Fruit fly (Drosophila melanogaster) whole organism, embryonic: ENCODE measurements around the gene CG14286.

Experiments used
- Atf6 ChIP-seq: fragments of 200-800 bp; sonication (Bioruptor generic); IDR thresholded peaks from 2 replicates; pipeline ENCODE4 v1.3.6; 2022; ENCODE audit warnings: missing biosample characterization, missing genetic modification characterization
- BEAF-32 ChIP-seq: fragments of 200-800 bp; sonication (Bioruptor generic); optimal IDR thresholded peaks from 3 replicates; lab custom pipeline; 2017; ENCODE audit warnings: missing biosample characterization, missing genetic modification characterization, mild to moderate bottlenecking, moderate library complexity, missing genetic modification reagents
- CG11695 ChIP-seq: fragments of 200-800 bp; sonication (Bioruptor generic); IDR thresholded peaks from 3 replicates; pipeline ENCODE4 v1.3.6; 2022; ENCODE audit warnings: missing biosample characterization, missing genetic modification characterization
- CG12104 ChIP-seq: fragments of 200-800 bp; sonication (Bioruptor generic); optimal IDR thresholded peaks from 3 replicates; lab custom pipeline; 2016; ENCODE audit warnings: missing biosample characterization, missing genetic modification characterization
- CG12299 ChIP-seq: fragments of 200-800 bp; sonication (Bioruptor generic); optimal IDR thresholded peaks from 2 replicates; lab custom pipeline; 2018; ENCODE audit warnings: missing biosample characterization, mild to moderate bottlenecking, missing genetic modification characterization
- CG12391 ChIP-seq: fragments of 200-800 bp; sonication (Bioruptor generic); optimal IDR thresholded peaks from 3 replicates; lab custom pipeline; 2018; ENCODE audit warnings: missing biosample characterization, mild to moderate bottlenecking, missing genetic modification characterization, moderate library complexity
- CG12659 ChIP-seq: fragments of 200-800 bp; sonication (Bioruptor generic); optimal IDR thresholded peaks from 3 replicates; lab custom pipeline; 2017; ENCODE audit warnings: mild to moderate bottlenecking, missing biosample characterization, missing genetic modification reagents, missing genetic modification characterization
- CG12942 ChIP-seq: fragments of 200-800 bp; sonication (Bioruptor generic); optimal IDR thresholded peaks from 3 replicates; lab custom pipeline; 2016; ENCODE audit warnings: missing biosample characterization, missing genetic modification characterization
- CG13123 ChIP-seq: fragments of 200-800 bp; sonication (Bioruptor generic); optimal IDR thresholded peaks from 2 replicates; lab custom pipeline; 2016; ENCODE audit warnings: missing biosample characterization, missing genetic modification characterization
- CG14710 ChIP-seq: fragments of 200-800 bp; sonication (Bioruptor generic); optimal IDR thresholded peaks from 3 replicates; lab custom pipeline; 2019; ENCODE audit warnings: missing biosample characterization, mild to moderate bottlenecking, missing genetic modification characterization, moderate library complexity
- CG14860 ChIP-seq: fragments of 200-800 bp; sonication (Bioruptor generic); IDR thresholded peaks from 3 replicates; pipeline ENCODE4 v1.3.6; 2022; ENCODE audit warnings: missing biosample characterization, missing genetic modification characterization; ENCODE audit not compliant: partially characterized antibody
- CG14965 ChIP-seq: fragments of 200-800 bp; sonication (Bioruptor generic); optimal IDR thresholded peaks from 2 replicates; lab custom pipeline; 2016; ENCODE audit warnings: missing biosample characterization, missing genetic modification characterization, borderline replicate concordance
- CG15269 ChIP-seq: fragments of 200-800 bp; sonication (Bioruptor generic); optimal IDR thresholded peaks from 2 replicates; lab custom pipeline; 2018; ENCODE audit warnings: missing biosample characterization, mild to moderate bottlenecking, missing genetic modification characterization, moderate library complexity
- CG17361 ChIP-seq: fragments of 200-800 bp; sonication (Bioruptor generic); IDR thresholded peaks from 3 replicates; pipeline ENCODE4 v1.3.6; 2022; ENCODE audit warnings: missing biosample characterization, missing genetic modification characterization
- CG18262 ChIP-seq: fragments of 200-800 bp; optimal IDR thresholded peaks from 3 replicates; lab custom pipeline; 2019; ENCODE audit warnings: missing biosample characterization, mild to moderate bottlenecking, missing genetic modification characterization, moderate library complexity
- CG2116 ChIP-seq: fragments of 200-800 bp; sonication (Bioruptor generic); optimal IDR thresholded peaks from 3 replicates; lab custom pipeline; 2018; ENCODE audit warnings: missing biosample characterization, mild to moderate bottlenecking, missing genetic modification characterization
- CG2120 ChIP-seq: fragments of 200-800 bp; sonication (Bioruptor generic); optimal IDR thresholded peaks from 3 replicates; lab custom pipeline; 2016; ENCODE audit warnings: missing biosample characterization, missing genetic modification characterization
- CG30020 ChIP-seq: fragments of 200-800 bp; optimal IDR thresholded peaks from 2 replicates; lab custom pipeline; 2019; ENCODE audit warnings: missing biosample characterization, mild to moderate bottlenecking, missing genetic modification characterization, moderate library complexity
- CG30403 ChIP-seq: fragments of 200-800 bp; sonication (Bioruptor generic); optimal IDR thresholded peaks from 3 replicates; lab custom pipeline; 2016; ENCODE audit warnings: missing biosample characterization, missing genetic modification characterization
- CG32532 ChIP-seq: fragments of 200-800 bp; sonication (Bioruptor generic); IDR thresholded peaks from 2 replicates; pipeline ENCODE4 v1.3.6; 2022; ENCODE audit warnings: missing biosample characterization, missing genetic modification characterization
- CG32772 ChIP-seq: fragments of 200-800 bp; sonication (Bioruptor generic); IDR thresholded peaks from 2 replicates; pipeline ENCODE4 v1.3.6; 2022; ENCODE audit warnings: missing biosample characterization, missing genetic modification characterization
- CG4820 ChIP-seq: fragments of 200-800 bp; sonication (Bioruptor generic); optimal IDR thresholded peaks from 3 replicates; lab custom pipeline; 2016; ENCODE audit warnings: missing biosample characterization, missing genetic modification characterization
- CG6254 ChIP-seq: fragments of 200-800 bp; sonication (Bioruptor generic); optimal IDR thresholded peaks from 3 replicates; lab custom pipeline; 2017; ENCODE audit warnings: mild to moderate bottlenecking, missing biosample characterization, missing genetic modification reagents, missing genetic modification characterization
- CG8765 ChIP-seq: fragments of 200-800 bp; sonication (Bioruptor generic); IDR thresholded peaks from 2 replicates; pipeline ENCODE4 v1.3.6; 2022; ENCODE audit warnings: missing biosample characterization, missing genetic modification characterization
- D19A ChIP-seq: fragments of 200-800 bp; optimal IDR thresholded peaks from 3 replicates; lab custom pipeline; 2019; ENCODE audit warnings: missing biosample characterization, mild to moderate bottlenecking, missing genetic modification characterization, moderate library complexity
- Dad ChIP-seq: fragments of 200-800 bp; sonication (Bioruptor generic); optimal IDR thresholded peaks from 3 replicates; lab custom pipeline; 2016; ENCODE audit warnings: missing biosample characterization, missing genetic modification characterization
- HmgZ ChIP-seq: fragments of 200-800 bp; sonication (Bioruptor generic); optimal IDR thresholded peaks from 2 replicates; lab custom pipeline; 2018; ENCODE audit warnings: missing biosample characterization, mild to moderate bottlenecking, missing genetic modification characterization
- Hmr ChIP-seq: fragments of 200-800 bp; sonication (Bioruptor generic); optimal IDR thresholded peaks from 3 replicates; lab custom pipeline; 2017; ENCODE audit warnings: mild to moderate bottlenecking, missing biosample characterization, missing genetic modification reagents, missing genetic modification characterization
- MBD-R2 ChIP-seq: fragments of 200-800 bp; sonication (Bioruptor generic); IDR thresholded peaks from 2 replicates; pipeline ENCODE4 v1.3.6; 2022; ENCODE audit warnings: missing biosample characterization, missing genetic modification characterization
- Ptx1 ChIP-seq: fragments of 200-800 bp; sonication (Bioruptor generic); IDR thresholded peaks from 2 replicates; pipeline ENCODE4 v1.3.6; 2022; ENCODE audit warnings: missing biosample characterization, missing genetic modification characterization
- Sox102F ChIP-seq: fragments of 200-800 bp; sonication (Bioruptor generic); optimal IDR thresholded peaks from 2 replicates; lab custom pipeline; 2018; ENCODE audit warnings: missing biosample characterization, mild to moderate bottlenecking, missing genetic modification characterization, moderate library complexity
- Xrp1 ChIP-seq: fragments of 200-800 bp; sonication (Bioruptor generic); IDR thresholded peaks from 2 replicates; pipeline ENCODE4 v1.3.6; 2022; ENCODE audit warnings: missing biosample characterization, missing genetic modification characterization
- YL-1 ChIP-seq: fragments of 200-800 bp; sonication (Bioruptor generic); optimal IDR thresholded peaks from 3 replicates; lab custom pipeline; 2017; ENCODE audit warnings: missing biosample characterization, mild to moderate bottlenecking, missing genetic modification characterization
- bsh ChIP-seq, 2 experiments: fragments of 200-800 bp; sonication (Bioruptor generic); optimal IDR thresholded peaks; 2 replicates each; lab custom pipeline; 2017 to 2018; ENCODE audit warnings: mild to moderate bottlenecking in 2 of 2, missing biosample characterization in 2 of 2, missing genetic modification characterization in 2 of 2, moderate library complexity in 1 of 2
- caup ChIP-seq: fragments of 200-800 bp; sonication (Bioruptor generic); optimal IDR thresholded peaks from 3 replicates; lab custom pipeline; 2017; ENCODE audit warnings: missing biosample characterization, mild to moderate bottlenecking, missing genetic modification characterization, moderate library complexity; ENCODE audit not compliant: severe bottlenecking
- dmrt99B ChIP-seq: fragments of 200-800 bp; sonication (Bioruptor generic); optimal IDR thresholded peaks from 2 replicates; lab custom pipeline; 2018; ENCODE audit warnings: missing biosample characterization, mild to moderate bottlenecking, missing genetic modification characterization, moderate library complexity
- fd96Cb ChIP-seq: fragments of 200-800 bp; sonication (Bioruptor generic); optimal IDR thresholded peaks from 2 replicates; lab custom pipeline; 2018; ENCODE audit warnings: missing biosample characterization, mild to moderate bottlenecking, missing genetic modification characterization, moderate library complexity
- gcm ChIP-seq: fragments of 200-800 bp; sonication (Bioruptor generic); optimal IDR thresholded peaks from 2 replicates; lab custom pipeline; 2019; ENCODE audit warnings: missing biosample characterization, mild to moderate bottlenecking, missing genetic modification characterization, moderate library complexity
- grau ChIP-seq: fragments of 200-800 bp; optimal IDR thresholded peaks from 3 replicates; lab custom pipeline; 2019; ENCODE audit warnings: missing biosample characterization, mild to moderate bottlenecking, missing genetic modification characterization, moderate library complexity
- ken ChIP-seq: fragments of 200-800 bp; sonication (Bioruptor generic); IDR thresholded peaks from 3 replicates; pipeline ENCODE4 v1.3.6; 2022; ENCODE audit warnings: missing biosample characterization, missing genetic modification characterization
- pros ChIP-seq: fragments of 200-800 bp; sonication (Bioruptor generic); optimal IDR thresholded peaks from 3 replicates; lab custom pipeline; 2019; ENCODE audit warnings: missing biosample characterization, mild to moderate bottlenecking, missing genetic modification characterization, moderate library complexity
- sens ChIP-seq: fragments of 200-800 bp; sonication (Bioruptor generic); peaks from one replicate; lab custom pipeline; 2016; ENCODE audit warnings: missing biosample characterization, missing genetic modification characterization
- sob ChIP-seq: fragments of 200-800 bp; sonication (Bioruptor generic); IDR thresholded peaks from 2 replicates; pipeline ENCODE4 v1.3.6; 2022; ENCODE audit warnings: missing biosample characterization, missing genetic modification characterization
- sqz ChIP-seq: fragments of 200-800 bp; sonication (Bioruptor generic); optimal IDR thresholded peaks from 3 replicates; lab custom pipeline; 2018; ENCODE audit warnings: missing biosample characterization, mild to moderate bottlenecking, missing genetic modification characterization
- sug ChIP-seq: fragments of 200-800 bp; optimal IDR thresholded peaks from 2 replicates; lab custom pipeline; 2019; ENCODE audit warnings: missing biosample characterization, mild to moderate bottlenecking, missing genetic modification characterization, moderate library complexity
- tap ChIP-seq: fragments of 200-800 bp; optimal IDR thresholded peaks from 3 replicates; lab custom pipeline; 2019; ENCODE audit warnings: missing biosample characterization, mild to moderate bottlenecking, missing genetic modification characterization, moderate library complexity
- tgo ChIP-seq: fragments of 200-800 bp; sonication (Bioruptor generic); IDR thresholded peaks from 3 replicates; pipeline ENCODE4 v1.3.6; 2022; ENCODE audit warnings: missing biosample characterization, missing genetic modification characterization
- trem ChIP-seq: fragments of 200-800 bp; optimal IDR thresholded peaks from 3 replicates; lab custom pipeline; 2019; ENCODE audit warnings: missing biosample characterization, mild to moderate bottlenecking, missing genetic modification characterization, moderate library complexity
- vvl ChIP-seq: fragments of 200-800 bp; sonication (Bioruptor generic); IDR thresholded peaks from 2 replicates; pipeline ENCODE4 v1.3.6; 2022; ENCODE audit warnings: missing biosample characterization, missing genetic modification characterization
- zen ChIP-seq: fragments of 200-800 bp; sonication (Bioruptor generic); optimal IDR thresholded peaks from 3 replicates; lab custom pipeline; 2018; ENCODE audit warnings: missing biosample characterization, mild to moderate bottlenecking, missing genetic modification characterization, moderate library complexity

CG14286 gene

dm6 chr3R:19031210-19031609 is 7.3 kb downstream of the CG14286 start, which contains the start of the genes Prp18 and CG6013 (continued):
- peak; percentile 28 for TF ChIP-seq sens (GFP tag; lab: Kevin White, UChicago)
- TF ChIP-seq sqz (GFP tag; lab: Kevin White, UChicago) = peak; percentile 88
- peak; percentile 40 for TF ChIP-seq CG13123 (GFP tag; lab: Kevin White, UChicago)
- TF ChIP-seq pros = no peak
- TF ChIP-seq Xrp1 (GFP tag; lab: Robert Waterston, UW) = peak; percentile 51; the same call in 1 of the 2 replicates
- peak; percentile 25 for TF ChIP-seq CG2120
- TF ChIP-seq bsh (GFP tag; optimal IDR thresholded peaks at IDR 0.05; lab: Kevin White, UChicago) = peak in 1 of 2 experiments; percentile 65
- TF ChIP-seq CG32772 (GFP tag; lab: Robert Waterston, UW) = 0 out of 2 replicates have a peak, but pooled peaks have one; percentile 47
- peak; percentile 85 for TF ChIP-seq CG12391 (tag; lab: Kevin White, UChicago)
- peak; percentile 69 for TF ChIP-seq Sox102F (GFP tag; lab: Kevin White, UChicago)
- TF ChIP-seq vvl = peak; percentile 32; the same call in 1 of the 2 replicates
- peak; percentile 77 for TF ChIP-seq CG18262 (tag; lab: Kevin White, UChicago)
- TF ChIP-seq CG30403 (GFP tag; lab: Kevin White, UChicago) = peak; percentile 63
- TF ChIP-seq D19A = peak; percentile 60
- no peak for TF ChIP-seq Atf6
- peak; percentile 18 for TF ChIP-seq caup (GFP tag; lab: Kevin White, UChicago)
- TF ChIP-seq CG4820 (GFP tag; lab: Kevin White, UChicago) = peak; percentile 0
- peak; percentile 56 for TF ChIP-seq CG12942
- TF ChIP-seq trem (tag; lab: Kevin White, UChicago) = peak; percentile 75
- peak; percentile 49 for TF ChIP-seq HmgZ (tag; lab: Kevin White, UChicago)
- peak; percentile 47 for TF ChIP-seq YL-1
- TF ChIP-seq fd96Cb (tag; lab: Kevin White, UChicago) = peak; percentile 54
- peak; percentile 35; the same call in 1 of the 3 replicates for TF ChIP-seq CG11695
- TF ChIP-seq CG12659 (GFP tag; lab: Kevin White, UChicago) = peak; percentile 60
- peak; percentile 40 for TF ChIP-seq CG2116 (GFP tag; lab: Kevin White, UChicago)
- TF ChIP-seq Dad (GFP tag; lab: Kevin White, UChicago) = no peak
- TF ChIP-seq tgo (GFP tag; lab: Robert Waterston, UW) = peak; percentile 73
- peak; percentile 38; the same call in 1 of the 2 replicates for TF ChIP-seq sob (GFP tag; lab: Robert Waterston, UW)
- TF ChIP-seq CG12104 (GFP tag; lab: Kevin White, UChicago) = peak; percentile 69
- no peak for TF ChIP-seq CG14965 (GFP tag; lab: Kevin White, UChicago)
- TF ChIP-seq grau = peak; percentile 80
- no peak for TF ChIP-seq CG8765
- peak; percentile 85 for TF ChIP-seq CG17361
- TF ChIP-seq zen (tag; lab: Kevin White, UChicago) = peak; percentile 42
- TF ChIP-seq MBD-R2 (GFP tag; lab: Robert Waterston, UW) = peak; percentile 81
- no peak for TF ChIP-seq ken (GFP tag; lab: Robert Waterston, UW)
- peak; percentile 44 for TF ChIP-seq gcm
- peak; percentile 60 for TF ChIP-seq tap (tag; lab: Kevin White, UChicago)
- TF ChIP-seq CG14710 (tag; lab: Kevin White, UChicago) = peak; percentile 83
- TF ChIP-seq Hmr (GFP tag; lab: Kevin White, UChicago) = peak; percentile 44
- TF ChIP-seq dmrt99B (tag; lab: Kevin White, UChicago) = peak; percentile 64
- peak; percentile 18 for TF ChIP-seq BEAF-32 (GFP tag; lab: Kevin White, UChicago)
- TF ChIP-seq Ptx1 (GFP tag; lab: Robert Waterston, UW) = peak; percentile 75
- TF ChIP-seq CG30020 = peak; percentile 65
- TF ChIP-seq CG12299 (tag; lab: Kevin White, UChicago) = peak; percentile 53
- TF ChIP-seq CG6254 (GFP tag; lab: Kevin White, UChicago) = peak; percentile 14
- TF ChIP-seq CG15269 (tag; lab: Kevin White, UChicago) = peak; percentile 65
- TF ChIP-seq sug (tag; lab: Kevin White, UChicago) = peak; percentile 53
- TF ChIP-seq CG14860 (GFP tag; lab: Robert Waterston, UW) = no peak
- peak; percentile 63; the same call in 1 of the 2 replicates for TF ChIP-seq CG32532 (GFP tag; lab: Robert Waterston, UW)
